Fruit fly (Drosophila melanogaster): ENCODE data around the gene Dyro.

The Dyro gene

dm6 chr3L:11253690-11254243, 42.0 kb downstream of the Dyro start:
- TF ChIP-seq unpg (GFP tag; optimal IDR thresholded peaks at IDR 0.05) (no peak), CG32532 (GFP tag; IDR thresholded peaks at IDR 0.05) (0 out of 2 replicates have a peak, but pooled peaks have one; percentile 27), chm (GFP tag; IDR thresholded peaks at IDR 0.05) (peak; percentile 72), Dbx (GFP tag; IDR thresholded peaks at IDR 0.05) (0 out of 3 replicates have a peak, but pooled peaks have one; percentile 32), gcm (GFP tag; optimal IDR thresholded peaks at IDR 0.05) (no peak), BEAF-32 (GFP tag; optimal IDR thresholded peaks at IDR 0.05) (no peak), slou (GFP tag; optimal IDR thresholded peaks at IDR 0.05) (no peak), cg (GFP tag; optimal IDR thresholded peaks at IDR 0.05) (no peak), Neu2 (GFP tag; optimal IDR thresholded peaks at IDR 0.05; ENCODE audit: borderline replicate concordance) (no peak), Ets65A (GFP tag) (peak; percentile 90), CG18764 (GFP tag; optimal IDR thresholded peaks at IDR 0.05) (no peak), amos (GFP tag; IDR thresholded peaks at IDR 0.05; ENCODE audit: partially characterized antibody) (0 out of 2 replicates have a peak, but pooled peaks have one; percentile 26), CG7357 (GFP tag; IDR thresholded peaks at IDR 0.05) (no peak), fru (optimal IDR thresholded peaks at IDR 0.05) (no peak), eyg (GFP tag; optimal IDR thresholded peaks at IDR 0.05) (peak; percentile 35), CG12769 (tag; optimal IDR thresholded peaks at IDR 0.05) (peak; percentile 51), Abd-B (GFP tag; optimal IDR thresholded peaks at IDR 0.05) (no peak), fu2 (GFP tag; optimal IDR thresholded peaks at IDR 0.05) (no peak), toy (GFP tag; IDR thresholded peaks at IDR 0.05) (0 out of 2 replicates have a peak, but pooled peaks have one; percentile 30), lov (optimal IDR thresholded peaks at IDR 0.05) (no peak), lov (GFP tag; IDR thresholded peaks at IDR 0.05) (0 out of 3 replicates have a peak, but pooled peaks have one; percentile 21), Bgb (GFP tag; IDR thresholded peaks at IDR 0.05; ENCODE audit: partially characterized antibody) (0 out of 2 replicates have a peak, but pooled peaks have one; percentile 32), CG8290 (GFP tag; optimal IDR thresholded peaks at IDR 0.05) (no peak), CG8290 (tag; optimal IDR thresholded peaks at IDR 0.05) (peak in 1 of 2 experiments; percentile 27), Rx (GFP tag; IDR thresholded peaks at IDR 0.05) (no peak), sna (GFP tag; IDR thresholded peaks at IDR 0.05; ENCODE audit: partially characterized antibody) (no peak), CG7372 (GFP tag; IDR thresholded peaks at IDR 0.05) (no peak), CG31224 (GFP tag; IDR thresholded peaks at IDR 0.05) (no peak), D19B (GFP tag; optimal IDR thresholded peaks at IDR 0.05) (no peak), CG15479 (GFP tag; optimal IDR thresholded peaks at IDR 0.05) (peak; percentile 75), CG4360 (GFP tag; IDR thresholded peaks at IDR 0.05) (0 out of 2 replicates have a peak, but pooled peaks have one; percentile 5), Med (GFP tag) (peak; percentile 59), Dfd (GFP tag; optimal IDR thresholded peaks at IDR 0.05) (no peak), abd-A (tag; optimal IDR thresholded peaks at IDR 0.05) (no peak), H15 (GFP tag; IDR thresholded peaks at IDR 0.05) (0 out of 3 replicates have a peak, but pooled peaks have one; percentile 5), CG18599 (GFP tag; optimal IDR thresholded peaks at IDR 0.05) (peak; percentile 2), CG14860 (GFP tag; IDR thresholded peaks at IDR 0.05; ENCODE audit: partially characterized antibody) (no peak), CG13424 (tag; optimal IDR thresholded peaks at IDR 0.05) (no peak), CG10321 (GFP tag; IDR thresholded peaks at IDR 0.05) (peak; percentile 19; the same call in 1 of the 2 replicates), CG7786 (GFP tag; optimal IDR thresholded peaks at IDR 0.05) (peak; percentile 14), CG9797 (GFP tag; optimal IDR thresholded peaks at IDR 0.05) (no peak), CG14965 (GFP tag; optimal IDR thresholded peaks at IDR 0.05; ENCODE audit: borderline replicate concordance) (no peak), CG8478 (optimal IDR thresholded peaks at IDR 0.05) (peak; percentile 1), Atf3 (GFP tag; optimal IDR thresholded peaks at IDR 0.05) (no peak), CG7963 (GFP tag; IDR thresholded peaks at IDR 0.05; ENCODE audit: partially characterized antibody) (no peak), ro (GFP tag; IDR thresholded peaks at IDR 0.05) (no peak), h (optimal IDR thresholded peaks at IDR 0.05) (no peak), sisA (GFP tag; IDR thresholded peaks at IDR 0.05) (no peak), lilli (GFP tag; optimal IDR thresholded peaks at IDR 0.05) (peak; percentile 35), sens (GFP tag) (peak; percentile 21), Side (GFP tag; optimal IDR thresholded peaks at IDR 0.05) (no peak), luna (GFP tag; optimal IDR thresholded peaks at IDR 0.05) (no peak)

All from whole organism, embryonic.